Worm (Caenorhabditis elegans) whole organism, L4 larva: Measurements from ENCODE around the gene sre-37.

Experiments used
- R02D3.7 ChIP-seq: fragments of 150-350 bp; sonication (generic microtip); optimal IDR thresholded peaks from 3 replicates; lab custom pipeline; 2014; ENCODE audit warnings: missing biosample characterization, missing genetic modification characterization
- ama-1 ChIP-seq: fragments of 150-350 bp; optimal IDR thresholded peaks from 2 replicates; lab custom pipeline; 2014; ENCODE audit warnings: inconsistent platforms, mixed read lengths
- lim-7 ChIP-seq: fragments of 200-800 bp; sonication (Bioruptor generic); IDR thresholded peaks from 2 replicates; pipeline ENCODE4 v1.3.6; 2022; ENCODE audit warnings: missing genetic modification characterization, missing compliant biosample characterization
- lin-39 ChIP-seq: fragments of 150-350 bp; optimal IDR thresholded peaks from 2 replicates; lab custom pipeline; 2014; ENCODE audit warnings: missing biosample characterization, missing genetic modification reagents, missing genetic modification characterization
- mes-2 ChIP-seq: sonication (generic microtip); optimal IDR thresholded peaks from 2 replicates; lab custom pipeline; 2016; ENCODE audit warnings: missing genotype, mild to moderate bottlenecking, missing genetic modification characterization, missing compliant biosample characterization; ENCODE audit not compliant: poor library complexity, severe bottlenecking
- nhr-11 ChIP-seq: fragments of 150-350 bp; optimal IDR thresholded peaks from 2 replicates; lab custom pipeline; 2014; ENCODE audit warnings: missing biosample characterization, missing genetic modification characterization
- nhr-25 ChIP-seq: sonication (generic microtip); optimal IDR thresholded peaks from 2 replicates; lab custom pipeline; 2017; ENCODE audit warnings: missing genetic modification characterization, mild to moderate bottlenecking, missing compliant biosample characterization, antibody characterized with exemption, moderate library complexity, borderline replicate concordance; ENCODE audit not compliant: insufficient read depth
- nhr-28 ChIP-seq: fragments of 150-350 bp; optimal IDR thresholded peaks from 2 replicates; lab custom pipeline; 2014; ENCODE audit warnings: missing biosample characterization, missing genetic modification characterization
- nhr-77 ChIP-seq: fragments of 150-350 bp; optimal IDR thresholded peaks from 2 replicates; lab custom pipeline; 2014; ENCODE audit warnings: missing biosample characterization, missing genetic modification characterization
- pha-4 ChIP-seq, 2 experiments: fragments of 150-350 bp in 1 of 2; fragments of 200-800 bp in 1 of 2; sonication (Bioruptor generic) in 1 of 2; IDR thresholded peaks in 1 of 2; optimal IDR thresholded peaks in 1 of 2; 2 replicates each; pipeline versions ENCODE4 v1.3.6 to Lab custom; 2014 to 2022; ENCODE audit warnings: missing genetic modification characterization in 2 of 2, missing genetic modification reagents in 2 of 2, missing biosample characterization in 1 of 2, missing compliant biosample characterization in 1 of 2
- php-3 ChIP-seq: fragments of 200-800 bp; sonication (Bioruptor generic); IDR thresholded peaks from 2 replicates; pipeline ENCODE4 v1.3.6; 2022; ENCODE audit warnings: missing genetic modification reagents, missing genetic modification characterization, missing compliant biosample characterization

DNA sequence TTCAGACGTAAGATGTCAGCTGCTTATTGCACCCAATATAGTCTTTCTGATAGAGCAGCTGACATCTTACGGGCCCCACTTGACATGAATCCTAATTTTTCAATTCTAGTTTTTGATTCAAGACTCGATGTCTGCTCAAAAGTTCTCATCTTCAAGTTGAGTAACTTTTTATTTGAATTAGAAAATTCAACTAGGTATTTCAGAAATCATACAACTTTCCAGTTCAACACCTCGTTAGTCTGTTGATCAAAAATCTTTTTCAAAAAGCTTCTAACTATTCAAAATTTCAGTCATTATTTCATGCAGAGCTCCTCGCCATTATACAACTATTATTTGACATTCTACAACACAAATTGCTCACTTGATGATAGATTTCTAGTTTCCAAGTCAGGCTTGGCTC is 46.2 kb downstream of the sre-37 start, which contains the start of gene srh-73:
- TF ChIP-seq nhr-11 (tag; lab: Kevin White, UChicago) (no peak), nhr-28 (tag; lab: Kevin White, UChicago) (no peak), nhr-77 (tag; lab: Kevin White, UChicago) (no peak), lim-7 (GFP tag; lab: Robert Waterston, UW) (no peak), ama-1 (lab: Kevin White, UChicago) (no peak), php-3 (GFP tag; lab: Robert Waterston, UW) (no peak), R02D3.7 (no peak), pha-4 (GFP tag; IDR thresholded peaks at IDR 0.05; lab: Robert Waterston, UW) (no peak), pha-4 (tag; optimal IDR thresholded peaks at IDR 0.05; lab: Kevin White, UChicago) (no peak), nhr-25 (tag; lab: Kevin White, UChicago) (no peak), mes-2 (tag; lab: Kevin White, UChicago) (no peak), lin-39 (tag; lab: Kevin White, UChicago) (no peak)
